Fruit fly (Drosophila melanogaster): Measurements from ENCODE around the gene CG7296.

The CG7296 gene

DNA sequence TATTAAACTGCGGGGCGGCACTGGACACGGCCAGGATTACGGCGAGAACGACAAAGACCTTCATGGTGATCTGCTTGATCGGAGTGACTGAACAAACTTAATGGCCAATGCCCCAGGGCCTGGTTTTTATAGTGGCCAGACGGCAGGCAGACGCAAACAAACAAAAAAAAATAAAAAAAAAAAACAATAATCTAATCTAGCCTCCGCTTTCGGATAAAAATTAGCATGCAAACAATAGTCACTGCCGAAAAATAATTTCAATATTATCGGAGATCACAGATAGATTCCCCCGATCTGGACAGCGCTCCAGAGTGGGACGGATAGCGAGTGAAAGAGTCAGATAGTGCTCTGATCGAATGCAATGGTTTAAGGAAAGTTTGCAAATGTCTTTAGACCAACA, 2.6 kb downstream of the CG7296 start, which contains the start of gene CG7299:
TSS of gene CG7299 (minus strand) at position 101 of the 400 bp plus-strand sequence.
- no peak for TF ChIP-seq pan (optimal IDR thresholded peaks at IDR 0.05)

dm6 chr2L:10682912-10683311, 4.0 kb downstream of the CG7296 start:
- TF ChIP-seq OdsH (GFP tag; optimal IDR thresholded peaks at IDR 0.05), result no peak
- TF ChIP-seq br (GFP tag; optimal IDR thresholded peaks at IDR 0.05), result no peak
- no peak for TF ChIP-seq usp (GFP tag; optimal IDR thresholded peaks at IDR 0.05)

DNA sequence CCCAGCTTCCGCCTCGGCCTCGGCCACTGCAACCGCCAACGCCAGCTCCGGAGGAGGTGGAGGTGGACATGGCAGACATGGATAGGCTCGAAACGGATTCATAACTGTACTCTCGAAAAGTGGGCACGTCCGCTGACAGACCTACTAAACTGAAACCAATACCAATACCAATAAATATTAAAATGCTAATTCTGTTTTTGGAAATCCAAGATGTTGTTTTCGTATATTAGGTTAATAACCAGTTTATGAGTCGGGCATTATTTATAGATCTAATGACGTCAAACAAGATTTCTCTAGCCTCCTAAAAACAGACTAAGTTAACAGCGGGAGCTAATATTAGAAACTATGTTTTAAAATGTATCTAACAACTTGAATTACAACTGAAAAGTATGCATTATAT, 4.7 kb downstream of the CG7296 start:
- no peak for TF ChIP-seq Dif (GFP tag; optimal IDR thresholded peaks at IDR 0.05; ENCODE audit: partially characterized antibody)

dm6 chr2L:10681602-10682001, 5.3 kb downstream of the CG7296 start, which contains the start of gene CG17107:
Gene CG17107, plus strand, starts transcription at chr2L:10681902.
- TF ChIP-seq psq (GFP tag; optimal IDR thresholded peaks at IDR 0.05), result no peak

DNA sequence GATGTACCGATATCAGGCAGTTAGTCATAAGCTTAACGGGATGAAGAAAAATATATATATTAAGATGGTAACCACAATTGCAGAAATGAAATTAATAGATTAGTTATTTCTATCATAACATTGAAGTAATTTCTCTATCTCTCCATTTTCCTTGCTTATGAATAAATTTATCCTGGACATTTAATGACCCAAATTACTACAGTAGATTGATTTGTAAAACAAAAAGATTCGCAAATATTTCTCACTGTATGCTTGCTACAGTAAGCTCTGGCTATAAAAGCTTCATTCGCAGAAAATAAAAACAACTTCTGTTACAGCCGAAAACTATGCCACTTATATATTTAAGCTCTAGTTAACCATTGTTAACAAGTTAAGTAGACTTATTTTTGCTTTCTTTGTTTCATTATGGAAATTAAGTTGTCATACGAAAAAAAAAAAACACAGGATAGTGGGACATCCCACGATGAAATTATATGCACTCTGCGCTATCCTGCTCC, 6.2 kb downstream of the CG7296 start, which contains the start of gene CG17105:
TSS of gene CG17105 (plus strand) at position 447 of the 497 bp plus-strand sequence.
- no peak for TF ChIP-seq CrebA (GFP tag; optimal IDR thresholded peaks at IDR 0.05; ENCODE audit: borderline replicate concordance)
- TF ChIP-seq CG32264 (GFP tag; optimal IDR thresholded peaks at IDR 0.05), result no peak
- TF ChIP-seq Hr83 (GFP tag; optimal IDR thresholded peaks at IDR 0.05; ENCODE audit: poor library complexity, severe bottlenecking), result no peak
- TF ChIP-seq Mio (GFP tag; optimal IDR thresholded peaks at IDR 0.05), result no peak
- TF ChIP-seq Dfd (GFP tag; optimal IDR thresholded peaks at IDR 0.05), result no peak
- TF ChIP-seq dmrt93B (GFP tag; optimal IDR thresholded peaks at IDR 0.05), result no peak
- TF ChIP-seq rgr (GFP tag; optimal IDR thresholded peaks at IDR 0.05), result no peak
- TF ChIP-seq Dif (GFP tag; optimal IDR thresholded peaks at IDR 0.05; ENCODE audit: partially characterized antibody), result no peak
- TF ChIP-seq tai (GFP tag; optimal IDR thresholded peaks at IDR 0.05), result no peak
- TF ChIP-seq Sp1 (GFP tag; optimal IDR thresholded peaks at IDR 0.05), result no peak
- TF ChIP-seq lola (GFP tag; optimal IDR thresholded peaks at IDR 0.05), result no peak
- TF ChIP-seq Hnf4 (GFP tag; optimal IDR thresholded peaks at IDR 0.05), result no peak
- TF ChIP-seq CG9705 (GFP tag; optimal IDR thresholded peaks at IDR 0.05), result no peak
- TF ChIP-seq N (GFP tag; optimal IDR thresholded peaks at IDR 0.05), result no peak
- TF ChIP-seq Myc (optimal IDR thresholded peaks at IDR 0.05), result no peak
- TF ChIP-seq h (GFP tag; optimal IDR thresholded peaks at IDR 0.05), result no peak
- TF ChIP-seq HLH106 (tag; optimal IDR thresholded peaks at IDR 0.05), result no peak
- no peak for TF ChIP-seq woc (GFP tag; optimal IDR thresholded peaks at IDR 0.05)
- TF ChIP-seq Vsx2 (GFP tag; optimal IDR thresholded peaks at IDR 0.05; ENCODE audit: partially characterized antibody), result no peak
- no peak for TF ChIP-seq dl (GFP tag; optimal IDR thresholded peaks at IDR 0.05; ENCODE audit: insufficient read depth in 1 of 2, partially characterized antibody in 2 of 2)

DNA sequence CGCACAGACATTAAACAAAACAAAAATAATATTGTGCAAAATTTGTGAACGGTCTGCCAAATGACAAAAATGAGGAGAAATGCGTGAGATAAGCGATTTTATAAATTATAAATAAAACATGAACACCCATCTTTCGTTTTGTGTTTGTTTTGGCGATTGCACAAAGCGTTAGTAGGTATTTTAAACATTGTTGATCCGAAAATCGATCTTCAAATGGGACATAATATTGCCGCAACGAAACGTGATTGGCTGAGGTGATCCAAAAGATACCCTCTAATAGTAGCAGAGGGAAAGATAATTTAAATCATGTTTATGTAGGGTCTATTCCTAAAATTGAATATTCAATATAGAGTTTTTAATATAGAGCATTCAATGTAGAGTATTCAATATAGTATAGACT, 7.3 kb downstream of the CG7296 start:
- TF ChIP-seq sv (GFP tag; optimal IDR thresholded peaks at IDR 0.05), result no peak
- peak; percentile 18 for TF ChIP-seq ey (GFP tag; optimal IDR thresholded peaks at IDR 0.05)
- TF ChIP-seq OdsH (GFP tag; optimal IDR thresholded peaks at IDR 0.05), result no peak
- TF ChIP-seq h (GFP tag; optimal IDR thresholded peaks at IDR 0.05), result peak; percentile 2

- TF ChIP-seq woc (GFP tag; optimal IDR thresholded peaks at IDR 0.05) (no peak), Dfd (GFP tag; optimal IDR thresholded peaks at IDR 0.05) (no peak), psq (GFP tag; optimal IDR thresholded peaks at IDR 0.05) (no peak), lola (GFP tag; optimal IDR thresholded peaks at IDR 0.05) (no peak), tai (GFP tag; optimal IDR thresholded peaks at IDR 0.05) (no peak), Mio (GFP tag; optimal IDR thresholded peaks at IDR 0.05) (no peak), Rel (GFP tag; optimal IDR thresholded peaks at IDR 0.05) (no peak), Rel (tag; optimal IDR thresholded peaks at IDR 0.05) (no peak), fru (GFP tag; optimal IDR thresholded peaks at IDR 0.05) (peak; percentile 13)
These were observed 9.2 kb downstream of the CG7296 start for dm6 chr2L:10677715-10678088.
